Fruit fly (Drosophila melanogaster): ENCODE measurements around the gene mthl5.

The mthl5 gene

dm6 chr3R:11882506-11882953, 4.4 kb downstream of the mthl5 start, which contains the start of the genes CG6962 and CG31368 (continued):
- peak; percentile 27; the same call in 1 of the 2 replicates for TF ChIP-seq Ravus (GFP tag; IDR thresholded peaks at IDR 0.05)
- TF ChIP-seq sug (tag; optimal IDR thresholded peaks at IDR 0.05), result peak; percentile 86
- TF ChIP-seq amos (GFP tag; IDR thresholded peaks at IDR 0.05; ENCODE audit: partially characterized antibody), result no peak
- peak; percentile 68 for TF ChIP-seq Atf-2 (GFP tag; optimal IDR thresholded peaks at IDR 0.05)
- no peak for TF ChIP-seq Trl (optimal IDR thresholded peaks at IDR 0.05)
- TF ChIP-seq Trl (GFP tag; optimal IDR thresholded peaks at IDR 0.05), result peak; percentile 47
- peak; percentile 92 for TF ChIP-seq phol (tag; optimal IDR thresholded peaks at IDR 0.05)
- TF ChIP-seq CG6272 (GFP tag; IDR thresholded peaks at IDR 0.05), result peak; percentile 86
- peak; percentile 87 for TF ChIP-seq CG7839 (tag; optimal IDR thresholded peaks at IDR 0.05)
- peak; percentile 53; the same call in 1 of the 2 replicates for TF ChIP-seq onecut (GFP tag; IDR thresholded peaks at IDR 0.05)
- TF ChIP-seq CG1602 (GFP tag; optimal IDR thresholded peaks at IDR 0.05), result peak; percentile 80
- TF ChIP-seq CG10366 (GFP tag; IDR thresholded peaks at IDR 0.05), result peak; percentile 84
- TF ChIP-seq CG17328 (GFP tag; IDR thresholded peaks at IDR 0.05), result peak; percentile 64
- peak; percentile 93 for TF ChIP-seq slbo (GFP tag; IDR thresholded peaks at IDR 0.05)
- TF ChIP-seq peb (GFP tag; IDR thresholded peaks at IDR 0.05), result peak; percentile 25; the same call in 1 of the 2 replicates
- peak; percentile 84 for TF ChIP-seq PHDP (tag; optimal IDR thresholded peaks at IDR 0.05)
- TF ChIP-seq CG16815 (GFP tag; optimal IDR thresholded peaks at IDR 0.05), result peak; percentile 81
- no peak for TF ChIP-seq CG4707 (GFP tag; optimal IDR thresholded peaks at IDR 0.05)
- peak; percentile 82 for TF ChIP-seq CG32772 (GFP tag; IDR thresholded peaks at IDR 0.05)
- TF ChIP-seq ftz-f1 (GFP tag; optimal IDR thresholded peaks at IDR 0.05), result no peak
- TF ChIP-seq CG17912 (GFP tag; optimal IDR thresholded peaks at IDR 0.05), result no peak
- TF ChIP-seq CG2889 (GFP tag; IDR thresholded peaks at IDR 0.05), result peak; percentile 64; the same call in 2 of the 3 replicates
- TF ChIP-seq CG14860 (GFP tag; IDR thresholded peaks at IDR 0.05; ENCODE audit: partially characterized antibody), result no peak
- no peak for TF ChIP-seq sc (optimal IDR thresholded peaks at IDR 0.05)
- peak; percentile 49 for TF ChIP-seq sc (GFP tag; optimal IDR thresholded peaks at IDR 0.05)
- TF ChIP-seq al (GFP tag; IDR thresholded peaks at IDR 0.05), result peak; percentile 77
- TF ChIP-seq CG4617 (GFP tag; optimal IDR thresholded peaks at IDR 0.05; ENCODE audit: borderline replicate concordance), result peak; percentile 90
- TF ChIP-seq H2.0 (GFP tag; IDR thresholded peaks at IDR 0.05), result peak; percentile 80
- peak; percentile 90 for TF ChIP-seq CG34422 (GFP tag; IDR thresholded peaks at IDR 0.05)
- TF ChIP-seq CG11504 (tag; optimal IDR thresholded peaks at IDR 0.05), result peak; percentile 86
- TF ChIP-seq Meics (GFP tag; optimal IDR thresholded peaks at IDR 0.05), result peak; percentile 81
- TF ChIP-seq psq (GFP tag; optimal IDR thresholded peaks at IDR 0.05), result peak; percentile 68
- no peak for TF ChIP-seq eve (GFP tag; optimal IDR thresholded peaks at IDR 0.05)
- no peak for TF ChIP-seq D (optimal IDR thresholded peaks at IDR 0.05)
- peak; percentile 58 for TF ChIP-seq D (GFP tag; optimal IDR thresholded peaks at IDR 0.05)
- no peak for TF ChIP-seq btn (GFP tag; optimal IDR thresholded peaks at IDR 0.05)
- peak in 1 of 2 experiments; percentile 57 for TF ChIP-seq Eip74EF (GFP tag; optimal IDR thresholded peaks at IDR 0.05)
- TF ChIP-seq pzg (GFP tag; optimal IDR thresholded peaks at IDR 0.05), result peak; percentile 67
- TF ChIP-seq CHES-1-like (GFP tag; optimal IDR thresholded peaks at IDR 0.05), result peak; percentile 73
- peak; percentile 51; the same call in 1 of the 2 replicates for TF ChIP-seq CG13287 (GFP tag; IDR thresholded peaks at IDR 0.05; ENCODE audit: partially characterized antibody)
- TF ChIP-seq lmd (GFP tag; IDR thresholded peaks at IDR 0.05), result peak; percentile 82
- peak; percentile 85 for TF ChIP-seq CG10147 (GFP tag; optimal IDR thresholded peaks at IDR 0.05)
- TF ChIP-seq Six4 (GFP tag; optimal IDR thresholded peaks at IDR 0.05), result peak; percentile 79
- TF ChIP-seq CG8924 (tag; optimal IDR thresholded peaks at IDR 0.05), result peak; percentile 81
- TF ChIP-seq CG12744 (GFP tag; optimal IDR thresholded peaks at IDR 0.05), result peak; percentile 46
- peak; percentile 40; the same call in 1 of the 2 replicates for TF ChIP-seq CG43689 (GFP tag; IDR thresholded peaks at IDR 0.05)
- peak; percentile 61 for TF ChIP-seq CG4854 (GFP tag; optimal IDR thresholded peaks at IDR 0.05)
- TF ChIP-seq chm (GFP tag; IDR thresholded peaks at IDR 0.05), result no peak
- peak; percentile 91 for TF ChIP-seq sd (tag; optimal IDR thresholded peaks at IDR 0.05)
- peak; percentile 53 for TF ChIP-seq Nf-YB (GFP tag; optimal IDR thresholded peaks at IDR 0.05)
- peak; percentile 82 for TF ChIP-seq Max (GFP tag; optimal IDR thresholded peaks at IDR 0.05)

Measured in whole organism, embryonic.